Fruit fly (Drosophila melanogaster): ENCODE results near the gene cad.

The cad gene

DNA sequence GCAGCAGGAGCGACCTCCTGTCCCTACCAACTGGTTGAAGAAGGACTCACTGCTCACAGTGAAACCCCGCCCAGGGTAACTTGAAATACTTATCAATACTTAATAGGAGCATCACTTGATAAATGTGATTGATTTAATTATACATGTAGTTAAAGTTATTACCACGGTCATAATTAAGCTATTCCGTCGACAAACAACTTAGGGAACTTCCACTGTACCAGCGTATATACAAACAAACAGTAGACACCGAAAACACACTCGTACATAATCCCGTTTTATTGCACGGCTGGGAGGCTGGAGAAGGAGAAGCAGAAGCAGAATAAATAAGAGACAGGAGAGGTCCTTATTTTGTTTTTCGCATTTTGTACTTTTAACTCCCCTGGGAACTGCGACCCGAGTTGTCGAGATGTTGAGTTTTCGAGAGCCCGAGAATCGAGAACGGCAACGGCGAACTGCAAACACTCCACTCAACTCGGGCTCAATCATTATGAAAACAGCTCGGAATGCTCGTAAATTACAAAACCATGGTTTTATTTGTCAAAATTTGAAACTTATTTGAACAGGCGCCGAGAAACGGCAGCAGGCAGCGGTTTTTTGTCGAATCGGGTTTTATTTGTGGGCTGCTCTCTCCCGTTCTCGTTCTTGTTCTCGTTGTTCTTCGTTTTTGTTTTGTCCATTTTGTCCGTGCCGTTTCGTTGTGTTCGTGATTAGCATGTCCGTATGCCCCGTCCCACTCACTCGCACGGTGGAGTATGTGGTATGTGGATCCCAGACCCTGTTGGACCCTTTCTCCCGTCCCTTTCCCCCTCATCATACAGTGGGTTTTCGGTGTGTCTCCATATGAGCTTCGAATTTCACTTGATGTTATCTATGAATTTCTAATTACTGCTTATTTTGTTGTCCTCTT, 29.7 kb downstream of the cad start:
- no peak for TF ChIP-seq h (optimal IDR thresholded peaks at IDR 0.05)
- TF ChIP-seq psq (optimal IDR thresholded peaks at IDR 0.05) = peak; percentile 42

DNA sequence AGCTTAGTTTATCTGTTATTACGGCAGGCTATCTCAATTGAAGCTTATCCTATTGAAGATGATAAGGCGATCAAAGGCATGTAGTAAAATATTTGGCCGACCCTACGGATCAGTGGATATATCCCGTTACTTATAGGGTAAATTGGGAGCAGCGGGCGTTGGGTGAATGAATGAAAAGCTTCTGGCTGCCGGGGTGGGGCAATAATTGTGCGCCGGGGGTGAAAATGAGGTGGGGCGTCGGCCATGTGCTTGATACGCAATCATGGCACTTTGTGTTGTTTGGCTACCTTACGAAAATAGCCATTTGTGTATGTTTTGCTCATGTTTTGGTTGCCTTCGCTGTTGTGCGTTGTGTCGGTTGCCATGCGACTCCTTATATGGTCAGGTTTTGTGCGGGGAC, 31.3 kb downstream of the cad start:
- TF ChIP-seq insv (optimal IDR thresholded peaks at IDR 0.05) = no peak

DNA sequence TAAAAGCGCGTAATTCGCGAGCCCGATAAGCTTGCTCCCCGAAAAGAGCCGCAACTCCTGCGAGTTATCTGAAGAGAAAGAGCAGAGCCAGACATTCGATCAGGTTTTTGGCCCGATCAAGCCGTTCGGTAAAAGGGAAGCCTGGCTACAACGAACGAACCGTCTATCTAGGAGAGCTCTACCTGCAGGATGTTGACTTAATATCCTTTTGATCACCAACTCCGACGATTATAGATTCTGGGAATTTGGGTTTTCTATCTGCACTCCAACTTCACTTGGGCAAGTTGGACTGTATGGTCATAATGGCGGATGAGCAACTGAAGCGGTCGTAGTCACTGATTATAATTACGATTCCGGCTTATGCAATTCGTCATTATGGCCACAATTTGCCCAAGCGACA, 31.7 kb downstream of the cad start:
- TF ChIP-seq Sin3A (optimal IDR thresholded peaks at IDR 0.05) (no peak), Myc (optimal IDR thresholded peaks at IDR 0.05) (no peak), insv (optimal IDR thresholded peaks at IDR 0.05) (no peak), h (optimal IDR thresholded peaks at IDR 0.05) (no peak), ttk (optimal IDR thresholded peaks at IDR 0.05) (no peak), psq (optimal IDR thresholded peaks at IDR 0.05) (no peak)

DNA sequence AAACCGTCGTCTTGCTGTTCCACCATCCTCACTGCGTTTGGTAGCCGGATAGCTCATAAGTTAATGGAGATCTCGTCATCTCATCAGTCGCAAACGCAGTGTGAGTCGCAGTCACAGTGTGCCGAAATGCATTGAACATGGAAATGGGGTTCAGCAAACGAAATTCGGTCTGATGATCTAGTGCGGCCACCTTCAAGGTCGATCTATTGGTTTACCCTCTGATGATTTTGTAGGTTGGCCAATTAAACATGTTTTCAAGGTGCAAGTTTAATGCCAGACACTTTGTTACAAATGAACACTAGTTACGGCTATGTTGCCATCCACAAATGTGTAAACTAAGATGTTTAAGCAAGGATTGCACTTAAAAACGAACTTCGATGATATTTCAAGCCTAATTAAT, 32.3 kb downstream of the cad start:
- TF ChIP-seq insv (optimal IDR thresholded peaks at IDR 0.05) (no peak), ttk (optimal IDR thresholded peaks at IDR 0.05) (no peak), Sin3A (optimal IDR thresholded peaks at IDR 0.05) (no peak), psq (optimal IDR thresholded peaks at IDR 0.05) (no peak), h (optimal IDR thresholded peaks at IDR 0.05) (no peak), Myc (optimal IDR thresholded peaks at IDR 0.05) (no peak)

DNA sequence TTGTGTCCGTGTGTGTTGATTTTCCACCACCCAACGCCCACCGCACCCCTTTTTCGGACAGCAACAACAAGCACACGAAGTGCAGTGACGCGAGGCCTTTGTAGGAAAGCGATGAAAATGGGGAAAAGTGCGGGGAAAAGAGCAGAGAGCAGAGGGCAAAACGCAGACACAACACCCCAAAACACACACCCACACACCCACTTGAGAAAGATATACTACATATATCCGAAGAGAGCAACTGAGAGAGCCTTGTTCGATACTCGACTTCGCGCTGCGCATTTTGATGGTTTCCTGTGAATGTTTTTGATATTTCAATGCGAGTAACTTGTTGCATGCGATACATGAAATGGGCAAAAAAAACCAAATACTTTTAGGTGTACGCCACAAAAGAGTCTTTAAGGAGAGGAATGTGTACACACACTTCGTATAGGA, 33.2 kb downstream of the cad start:
- TF ChIP-seq ttk (optimal IDR thresholded peaks at IDR 0.05) (no peak), insv (optimal IDR thresholded peaks at IDR 0.05) (no peak), h (optimal IDR thresholded peaks at IDR 0.05) (no peak), Myc (optimal IDR thresholded peaks at IDR 0.05) (no peak), psq (optimal IDR thresholded peaks at IDR 0.05) (no peak), Sin3A (optimal IDR thresholded peaks at IDR 0.05) (no peak)

DNA sequence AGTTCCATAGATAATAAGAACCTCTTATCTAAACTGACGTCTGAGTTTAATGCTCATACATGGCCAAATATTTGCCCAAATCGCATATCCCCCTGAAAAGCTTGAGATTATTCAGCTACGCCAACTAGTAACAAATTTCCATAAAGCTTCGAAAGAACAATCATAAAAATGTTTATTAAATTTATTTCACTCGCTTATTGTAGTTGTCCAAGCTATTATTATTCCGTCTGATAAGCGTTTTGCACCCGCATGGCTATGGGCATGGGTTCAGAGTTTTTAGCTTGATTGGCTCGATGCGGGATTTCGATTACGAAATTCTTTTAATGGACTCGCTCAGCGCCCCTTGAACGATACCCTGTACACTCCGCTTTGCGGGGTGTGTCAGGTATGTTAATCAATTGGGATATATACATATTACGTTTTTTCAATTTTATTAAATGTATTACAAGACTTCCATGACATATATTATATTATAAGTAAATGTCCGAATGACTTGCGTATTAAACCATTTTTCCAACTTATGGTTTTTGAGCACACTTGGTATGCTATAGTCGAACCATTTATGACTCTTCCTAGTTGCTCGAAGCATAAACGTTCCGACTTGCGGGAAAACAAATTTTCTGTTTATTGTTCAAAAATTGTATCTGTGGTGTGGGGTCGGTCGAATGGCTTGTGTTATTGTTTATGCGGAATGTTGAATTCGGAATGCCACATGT, 35.3 kb downstream of the cad start:
- TF ChIP-seq Myc (optimal IDR thresholded peaks at IDR 0.05) = no peak
- no peak for TF ChIP-seq ttk (optimal IDR thresholded peaks at IDR 0.05)
- no peak for TF ChIP-seq h (optimal IDR thresholded peaks at IDR 0.05)
- no peak for TF ChIP-seq Sin3A (optimal IDR thresholded peaks at IDR 0.05)
- no peak for TF ChIP-seq psq (optimal IDR thresholded peaks at IDR 0.05)
- TF ChIP-seq insv (optimal IDR thresholded peaks at IDR 0.05) = no peak

DNA sequence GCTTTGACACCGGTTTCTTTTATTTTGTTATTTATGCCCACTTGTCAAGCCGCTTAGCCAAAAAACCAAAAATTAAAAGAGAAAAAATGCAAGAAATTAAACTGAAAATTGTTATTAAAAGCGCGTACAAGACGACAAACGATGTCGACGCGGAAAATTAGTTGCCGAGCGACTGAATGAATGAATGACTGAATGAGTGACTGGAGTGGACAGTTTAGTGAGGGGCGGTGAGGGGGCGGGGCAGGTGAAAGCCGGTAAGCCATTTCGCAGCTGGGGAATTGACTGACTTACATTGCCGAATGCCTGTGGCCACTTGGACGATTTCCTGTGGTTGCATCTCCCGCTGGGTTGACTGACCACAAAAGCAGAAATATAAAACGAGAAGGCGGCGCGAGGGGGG, 36.1 kb downstream of the cad start:
- no peak for TF ChIP-seq psq (optimal IDR thresholded peaks at IDR 0.05)

DNA sequence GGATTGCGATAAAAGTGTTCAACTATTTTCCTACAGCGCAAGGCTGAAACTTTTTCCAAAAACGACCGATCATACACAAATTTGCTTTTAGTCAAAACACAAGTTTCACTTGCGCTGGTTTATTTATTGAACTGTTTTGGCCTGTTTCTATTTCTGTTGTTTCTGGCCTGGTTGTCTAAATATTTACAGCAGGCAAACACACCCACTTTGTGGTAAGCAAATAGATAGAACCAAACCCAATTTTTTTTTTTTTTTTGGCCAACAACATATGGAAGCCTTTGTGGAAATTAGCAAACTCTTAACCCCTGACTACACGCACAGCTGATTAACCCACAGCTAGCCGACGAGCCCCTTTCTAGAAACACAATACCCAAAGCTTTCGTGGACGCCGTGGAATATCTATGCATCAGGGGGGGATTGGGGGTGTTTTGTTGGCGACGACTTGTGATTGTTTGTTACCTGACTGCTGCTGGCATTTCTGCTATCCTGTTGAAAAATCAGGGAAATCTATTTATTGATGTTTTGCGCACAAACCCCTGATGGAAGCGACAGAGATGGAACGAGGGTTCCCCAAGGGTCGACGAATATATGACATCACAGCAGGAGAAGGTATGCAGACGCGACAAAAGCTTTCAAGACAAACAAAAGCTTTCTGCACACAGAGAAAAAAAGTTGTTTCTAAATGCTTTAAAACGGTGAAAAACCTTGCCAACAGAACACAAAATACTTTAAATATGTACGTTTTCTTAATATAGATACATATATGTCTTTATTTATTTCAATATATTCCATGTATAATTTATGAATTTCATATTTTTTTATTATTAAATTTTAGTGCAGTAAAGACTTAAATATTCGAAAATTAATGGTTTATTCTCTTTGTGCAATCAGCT, 37.3 kb downstream of the cad start:
- no peak for TF ChIP-seq Myc (optimal IDR thresholded peaks at IDR 0.05)
- no peak for TF ChIP-seq insv (optimal IDR thresholded peaks at IDR 0.05)
- no peak for TF ChIP-seq psq (optimal IDR thresholded peaks at IDR 0.05)
- no peak for TF ChIP-seq Sin3A (optimal IDR thresholded peaks at IDR 0.05)
- no peak for TF ChIP-seq h (optimal IDR thresholded peaks at IDR 0.05)
- TF ChIP-seq ttk (optimal IDR thresholded peaks at IDR 0.05) = no peak

DNA sequence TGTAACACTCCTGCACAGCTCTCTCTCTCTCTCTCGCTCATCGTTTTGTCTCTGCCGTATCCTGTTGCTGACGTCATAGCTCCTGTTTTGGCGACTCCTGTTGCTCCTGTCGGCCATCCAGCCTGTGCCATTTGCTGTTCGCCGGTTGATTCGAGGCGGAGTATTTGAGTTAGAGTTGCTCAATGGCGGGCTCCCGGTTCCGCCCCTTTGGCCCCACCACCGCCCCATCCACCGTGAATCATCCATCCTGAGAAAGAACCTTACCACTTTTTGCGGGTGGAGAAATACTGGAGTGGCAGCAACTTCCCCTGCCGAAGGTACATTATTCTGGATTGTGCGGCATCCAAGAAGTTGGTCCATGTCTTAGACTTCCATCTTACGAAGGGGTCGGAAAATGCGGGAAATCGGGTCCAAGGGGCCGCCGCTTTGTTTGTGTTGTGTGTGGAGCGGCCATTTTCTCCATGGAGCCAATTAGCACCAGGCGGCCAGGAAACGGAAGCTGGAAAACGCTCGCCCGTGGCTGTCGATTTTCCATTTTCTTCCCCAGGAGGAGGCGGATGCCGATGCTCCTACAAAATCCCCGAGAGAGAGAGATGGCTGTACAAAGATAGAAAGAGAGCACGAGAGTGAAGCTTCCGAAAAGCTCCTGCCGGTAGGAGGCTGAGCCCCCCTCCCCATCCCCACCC, 38.1 kb downstream of the cad start:
- TF ChIP-seq h (optimal IDR thresholded peaks at IDR 0.05) (no peak), Myc (optimal IDR thresholded peaks at IDR 0.05) (no peak), insv (optimal IDR thresholded peaks at IDR 0.05) (no peak), ttk (optimal IDR thresholded peaks at IDR 0.05) (no peak)

DNA sequence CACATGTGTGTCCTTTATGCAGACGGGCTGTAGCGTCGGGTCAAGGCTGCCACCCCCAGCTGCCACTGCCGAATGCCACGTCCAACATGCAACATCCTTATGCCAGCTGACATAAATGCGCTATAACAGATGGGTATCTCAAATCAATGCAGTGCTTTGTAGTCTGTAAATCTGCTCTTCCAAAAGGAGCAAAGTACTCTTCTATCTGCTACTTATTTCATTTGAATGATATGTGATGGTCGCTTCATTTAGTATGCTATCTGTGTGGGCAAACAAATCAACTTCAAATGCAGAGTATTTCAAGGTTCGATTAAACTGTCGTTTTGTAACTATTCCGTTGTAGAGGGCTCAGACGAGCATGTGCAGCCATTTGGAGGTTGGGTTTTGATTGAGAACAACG, 38.7 kb downstream of the cad start:
- TF ChIP-seq h (optimal IDR thresholded peaks at IDR 0.05) (no peak), insv (optimal IDR thresholded peaks at IDR 0.05) (no peak), Sin3A (optimal IDR thresholded peaks at IDR 0.05) (no peak), Myc (optimal IDR thresholded peaks at IDR 0.05) (no peak), psq (optimal IDR thresholded peaks at IDR 0.05) (no peak), ttk (optimal IDR thresholded peaks at IDR 0.05) (no peak)

DNA sequence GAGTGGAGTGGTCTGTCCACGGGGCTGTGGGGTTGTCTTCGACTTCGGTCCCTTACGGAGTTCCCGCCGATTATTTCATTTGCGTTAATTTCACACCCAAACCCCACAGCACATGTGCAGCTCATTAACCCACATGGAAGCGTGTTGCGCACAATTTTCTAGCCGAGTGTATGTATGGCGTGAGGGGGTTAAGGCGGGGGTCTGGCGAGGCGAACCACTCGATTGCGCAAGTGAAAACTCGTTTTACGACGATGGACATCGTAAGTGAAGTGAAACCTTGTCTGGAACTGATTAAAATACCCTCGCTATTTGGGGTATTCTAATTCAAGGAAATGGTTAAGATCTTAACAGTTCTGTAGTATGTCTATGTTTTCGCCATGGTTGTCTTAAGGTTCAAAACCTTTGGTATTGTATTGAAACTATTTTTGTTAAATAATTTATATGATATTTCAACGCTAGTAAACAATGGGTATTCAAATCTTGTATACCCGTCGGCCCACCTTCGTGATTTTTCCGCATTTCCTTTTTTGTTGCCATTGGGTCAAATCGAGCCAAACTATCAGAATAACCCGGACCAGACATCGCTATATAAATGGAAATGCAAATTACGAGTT, 40.6 kb downstream of the cad start:
- TF ChIP-seq h (optimal IDR thresholded peaks at IDR 0.05) (no peak), insv (optimal IDR thresholded peaks at IDR 0.05) (no peak), Myc (optimal IDR thresholded peaks at IDR 0.05) (no peak), Sin3A (optimal IDR thresholded peaks at IDR 0.05) (no peak), ttk (optimal IDR thresholded peaks at IDR 0.05) (no peak), psq (optimal IDR thresholded peaks at IDR 0.05) (no peak)

Measured in Kc167 (cell line).